Fruit fly (Drosophila melanogaster) whole organism, prepupa: Measurements from ENCODE around the gene osk.

ENCODE experiments used
- Blimp-1 ChIP-seq: fragments of 200-800 bp; sonication (Bioruptor generic); optimal IDR thresholded peaks from 3 replicates; lab custom pipeline; 2017; ENCODE audit warnings: missing biosample characterization, missing genetic modification characterization, mild to moderate bottlenecking, moderate library complexity, missing genetic modification reagents
- CG10631 ChIP-seq: fragments of 200-800 bp; sonication (Bioruptor generic); optimal IDR thresholded peaks from 2 replicates; lab custom pipeline; 2016; ENCODE audit warnings: missing biosample characterization, missing genetic modification characterization
- CG11762 ChIP-seq: fragments of 200-800 bp; sonication (Bioruptor generic); optimal IDR thresholded peaks from 3 replicates; lab custom pipeline; 2016; ENCODE audit warnings: missing biosample characterization, missing genetic modification characterization; ENCODE audit not compliant: insufficient read depth
- CG11902 ChIP-seq: fragments of 200-800 bp; sonication (Bioruptor generic); optimal IDR thresholded peaks from 3 replicates; lab custom pipeline; 2016; ENCODE audit warnings: missing biosample characterization, missing genetic modification characterization
- CG15336 ChIP-seq: fragments of 200-800 bp; sonication (Bioruptor generic); IDR thresholded peaks from 2 replicates; pipeline ENCODE4 v1.3.6; 2022; ENCODE audit warnings: missing biosample characterization, missing genetic modification characterization
- CG3032 ChIP-seq: fragments of 200-800 bp; optimal IDR thresholded peaks from 2 replicates; lab custom pipeline; 2019; ENCODE audit warnings: missing biosample characterization, mild to moderate bottlenecking, missing genetic modification characterization, moderate library complexity
- CG32006 ChIP-seq: fragments of 200-800 bp; sonication (Bioruptor generic); optimal IDR thresholded peaks from 3 replicates; lab custom pipeline; 2017; ENCODE audit warnings: missing biosample characterization, mild to moderate bottlenecking, missing genetic modification characterization
- CG34406 ChIP-seq: fragments of 200-800 bp; sonication (Bioruptor generic); optimal IDR thresholded peaks from 3 replicates; lab custom pipeline; 2016; ENCODE audit warnings: missing biosample characterization, missing genetic modification characterization
- CG3919 ChIP-seq: fragments of 200-800 bp; sonication (Bioruptor generic); optimal IDR thresholded peaks from 3 replicates; lab custom pipeline; 2016; ENCODE audit warnings: missing biosample characterization, missing genetic modification characterization
- CG6163 ChIP-seq: fragments of 200-800 bp; sonication (Bioruptor generic); IDR thresholded peaks from 3 replicates; pipeline ENCODE4 v1.3.6; 2022; ENCODE audit warnings: missing biosample characterization, missing genetic modification characterization
- CG6276 ChIP-seq: fragments of 200-800 bp; sonication (Bioruptor generic); optimal IDR thresholded peaks from 2 replicates; lab custom pipeline; 2017; ENCODE audit warnings: missing biosample characterization, mild to moderate bottlenecking, missing genetic modification characterization
- CG6792 ChIP-seq: fragments of 200-800 bp; sonication (Bioruptor generic); optimal IDR thresholded peaks from 3 replicates; lab custom pipeline; 2016; ENCODE audit warnings: missing biosample characterization, missing genetic modification characterization
- CG6808 ChIP-seq: fragments of 200-800 bp; sonication (Bioruptor generic); optimal IDR thresholded peaks from 3 replicates; lab custom pipeline; 2017; ENCODE audit warnings: missing biosample characterization, missing genetic modification characterization, mild to moderate bottlenecking, moderate library complexity, missing genetic modification reagents
- CG6854 ChIP-seq: fragments of 200-800 bp; sonication (Bioruptor generic); optimal IDR thresholded peaks from 2 replicates; lab custom pipeline; 2017; ENCODE audit warnings: missing biosample characterization, mild to moderate bottlenecking, missing genetic modification characterization
- CG7368 ChIP-seq: fragments of 200-800 bp; sonication (Bioruptor generic); optimal IDR thresholded peaks from 3 replicates; lab custom pipeline; 2016; ENCODE audit warnings: missing biosample characterization, missing genetic modification characterization
- CG8119 ChIP-seq: fragments of 200-800 bp; sonication (Bioruptor generic); IDR thresholded peaks from 3 replicates; pipeline ENCODE4 v1.3.6; 2022; ENCODE audit warnings: missing biosample characterization, missing genetic modification characterization
- CG8319 ChIP-seq: fragments of 200-800 bp; sonication (Bioruptor generic); optimal IDR thresholded peaks from 3 replicates; lab custom pipeline; 2016; ENCODE audit warnings: missing biosample characterization, missing genetic modification characterization
- CG8632 ChIP-seq: fragments of 200-800 bp; sonication (Bioruptor generic); optimal IDR thresholded peaks from 3 replicates; lab custom pipeline; 2016; ENCODE audit warnings: missing biosample characterization, missing genetic modification characterization
- CG9139 ChIP-seq: fragments of 200-800 bp; sonication (Bioruptor generic); optimal IDR thresholded peaks from 3 replicates; lab custom pipeline; 2017; ENCODE audit warnings: missing biosample characterization, mild to moderate bottlenecking, missing genetic modification characterization
- Eip78C ChIP-seq: fragments of 200-800 bp; sonication (Bioruptor generic); peaks from one replicate; lab custom pipeline; 2016; ENCODE audit warnings: missing biosample characterization, missing genetic modification characterization
- Ets21C ChIP-seq: fragments of 200-800 bp; sonication (Bioruptor generic); optimal IDR thresholded peaks from 3 replicates; lab custom pipeline; 2016; ENCODE audit warnings: missing biosample characterization, missing genetic modification characterization
- Gug ChIP-seq: fragments of 200-800 bp; sonication (Bioruptor generic); IDR thresholded peaks from 2 replicates; pipeline ENCODE4 v1.3.6; 2022; ENCODE audit warnings: missing biosample characterization, missing genetic modification characterization
- Hr39 ChIP-seq: fragments of 200-800 bp; sonication (Bioruptor generic); optimal IDR thresholded peaks from 2 replicates; lab custom pipeline; 2016; ENCODE audit warnings: missing biosample characterization, missing genetic modification characterization
- Hr4 ChIP-seq: fragments of 200-800 bp; sonication (Bioruptor generic); optimal IDR thresholded peaks from 3 replicates; lab custom pipeline; 2016; ENCODE audit warnings: missing biosample characterization, missing genetic modification characterization
- Met ChIP-seq: fragments of 200-800 bp; sonication (Bioruptor generic); optimal IDR thresholded peaks from 3 replicates; lab custom pipeline; 2016; ENCODE audit warnings: missing biosample characterization, missing genetic modification characterization
- OdsH ChIP-seq: fragments of 200-800 bp; sonication (Bioruptor generic); optimal IDR thresholded peaks from 3 replicates; lab custom pipeline; 2016; ENCODE audit warnings: missing biosample characterization, missing genetic modification characterization
- Smox ChIP-seq: fragments of 200-800 bp; sonication (Bioruptor generic); optimal IDR thresholded peaks from 3 replicates; lab custom pipeline; 2016; ENCODE audit warnings: missing biosample characterization, missing genetic modification characterization
- Sox102F ChIP-seq: fragments of 200-800 bp; sonication (Bioruptor generic); optimal IDR thresholded peaks from 2 replicates; lab custom pipeline; 2016; ENCODE audit warnings: missing biosample characterization, mild to moderate bottlenecking, missing genetic modification characterization
- Sox14 ChIP-seq: fragments of 200-800 bp; sonication (Bioruptor generic); optimal IDR thresholded peaks from 3 replicates; lab custom pipeline; 2016; ENCODE audit warnings: missing biosample characterization, missing genetic modification characterization
- Sox15 ChIP-seq: fragments of 200-800 bp; sonication (Bioruptor generic); optimal IDR thresholded peaks from 3 replicates; lab custom pipeline; 2016; ENCODE audit warnings: missing biosample characterization, missing genetic modification characterization
- achi ChIP-seq: fragments of 200-800 bp; sonication (Bioruptor generic); optimal IDR thresholded peaks from 3 replicates; lab custom pipeline; 2016; ENCODE audit warnings: missing biosample characterization, missing genetic modification characterization
- acj6 ChIP-seq: fragments of 200-800 bp; sonication (Bioruptor generic); optimal IDR thresholded peaks from 3 replicates; lab custom pipeline; 2016; ENCODE audit warnings: missing biosample characterization, missing genetic modification characterization
- cyc ChIP-seq: fragments of 200-800 bp; sonication (Bioruptor generic); optimal IDR thresholded peaks from 3 replicates; lab custom pipeline; 2016; ENCODE audit warnings: missing biosample characterization, missing genetic modification characterization
- dac ChIP-seq: fragments of 200-800 bp; sonication (Bioruptor generic); optimal IDR thresholded peaks from 2 replicates; lab custom pipeline; 2017; ENCODE audit warnings: missing biosample characterization, mild to moderate bottlenecking, missing genetic modification characterization
- dsx ChIP-seq: fragments of 200-800 bp; optimal IDR thresholded peaks from 3 replicates; lab custom pipeline; 2019; ENCODE audit warnings: missing biosample characterization, mild to moderate bottlenecking, missing genetic modification characterization, moderate library complexity; ENCODE audit not compliant: poor library complexity, severe bottlenecking
- eg ChIP-seq: fragments of 200-800 bp; sonication (Bioruptor generic); IDR thresholded peaks from 3 replicates; pipeline ENCODE4 v1.3.6; 2022; ENCODE audit warnings: missing biosample characterization, missing genetic modification characterization
- esn ChIP-seq: fragments of 200-800 bp; sonication (Bioruptor generic); optimal IDR thresholded peaks from 2 replicates; lab custom pipeline; 2016; ENCODE audit warnings: missing biosample characterization, mild to moderate bottlenecking, missing genetic modification characterization, moderate library complexity
- fkh ChIP-seq: fragments of 200-800 bp; sonication (Bioruptor generic); optimal IDR thresholded peaks from 3 replicates; lab custom pipeline; 2017; ENCODE audit warnings: missing biosample characterization, mild to moderate bottlenecking, missing genetic modification characterization, moderate library complexity
- lz ChIP-seq: fragments of 200-800 bp; sonication (Bioruptor generic); optimal IDR thresholded peaks from 3 replicates; lab custom pipeline; 2016; ENCODE audit warnings: missing biosample characterization, missing genetic modification characterization
- net ChIP-seq: fragments of 200-800 bp; sonication (Bioruptor generic); optimal IDR thresholded peaks from 3 replicates; lab custom pipeline; 2016; ENCODE audit warnings: missing biosample characterization, missing genetic modification characterization
- pdm3 ChIP-seq: fragments of 200-800 bp; sonication (Bioruptor generic); optimal IDR thresholded peaks from 3 replicates; lab custom pipeline; 2016; ENCODE audit warnings: missing biosample characterization, missing genetic modification characterization
- salr ChIP-seq, 2 experiments: fragments of 200-800 bp; sonication (Bioruptor generic); optimal IDR thresholded peaks; 3 replicates each; lab custom pipeline; 2016 to 2018; ENCODE audit warnings: missing biosample characterization in 2 of 2, missing genetic modification characterization in 2 of 2, mild to moderate bottlenecking in 1 of 2
- spab ChIP-seq: fragments of 200-800 bp; sonication (Bioruptor generic); optimal IDR thresholded peaks from 2 replicates; lab custom pipeline; 2017; ENCODE audit warnings: missing biosample characterization, mild to moderate bottlenecking, missing genetic modification characterization, missing genetic modification reagents
- svp ChIP-seq: fragments of 200-800 bp; sonication (Bioruptor generic); peaks from one replicate; lab custom pipeline; 2016; ENCODE audit warnings: missing biosample characterization, missing genetic modification characterization
- vri ChIP-seq: fragments of 200-800 bp; sonication (Bioruptor generic); optimal IDR thresholded peaks from 3 replicates; lab custom pipeline; 2016; ENCODE audit warnings: missing biosample characterization, mild to moderate bottlenecking, missing genetic modification characterization

osk gene

DNA sequence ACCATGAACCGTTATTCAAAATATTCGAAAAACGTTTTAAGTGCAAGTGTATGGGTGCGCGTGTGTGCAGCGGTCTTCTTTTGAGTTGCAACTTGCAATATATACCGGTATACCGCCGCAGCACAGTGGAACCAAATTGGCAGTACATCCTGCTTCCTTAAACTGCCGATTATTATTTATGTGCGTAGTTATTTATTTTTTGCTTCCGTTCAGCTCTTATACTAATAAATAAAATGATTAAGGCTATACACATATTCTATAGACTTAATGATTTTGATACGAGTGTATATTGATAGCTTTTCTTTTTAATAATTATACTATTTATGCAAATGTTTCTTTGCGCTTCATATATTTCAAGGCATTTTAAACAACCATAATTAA, 35.0 kb downstream of the osk start:
- TF ChIP-seq CG8319 (no peak), salr (GFP tag; optimal IDR thresholded peaks at IDR 0.05; lab: Kevin White, UChicago) (no peak), dac (GFP tag; lab: Kevin White, UChicago) (no peak), CG8119 (GFP tag; lab: Robert Waterston, UW) (no peak), CG6792 (GFP tag; lab: Kevin White, UChicago) (no peak), esn (GFP tag; lab: Kevin White, UChicago) (peak; percentile 46), Sox14 (GFP tag; lab: Kevin White, UChicago) (no peak), Eip78C (peak; percentile 75), achi (GFP tag; lab: Kevin White, UChicago) (no peak), eg (GFP tag; lab: Robert Waterston, UW) (no peak), svp (GFP tag; lab: Kevin White, UChicago) (peak; percentile 76), CG6808 (no peak), CG3032 (tag; lab: Kevin White, UChicago) (no peak), CG6163 (GFP tag; lab: Robert Waterston, UW) (peak; percentile 34; the same call in 1 of the 3 replicates), CG34406 (GFP tag; lab: Kevin White, UChicago) (no peak), Hr4 (GFP tag; lab: Kevin White, UChicago) (peak; percentile 13), vri (no peak), Blimp-1 (no peak), acj6 (GFP tag; lab: Kevin White, UChicago) (peak; percentile 13), CG15336 (GFP tag; lab: Robert Waterston, UW) (no peak), Smox (GFP tag; lab: Kevin White, UChicago) (peak; percentile 41), OdsH (peak; percentile 20), Met (GFP tag; lab: Kevin White, UChicago) (peak; percentile 57), spab (GFP tag; lab: Kevin White, UChicago) (no peak), CG10631 (no peak), CG7368 (GFP tag; lab: Kevin White, UChicago) (no peak), Ets21C (GFP tag; lab: Kevin White, UChicago) (no peak), lz (GFP tag; lab: Kevin White, UChicago) (peak; percentile 10), pdm3 (GFP tag; lab: Kevin White, UChicago) (peak; percentile 15), CG6276 (GFP tag; lab: Kevin White, UChicago) (no peak), Sox15 (GFP tag; lab: Kevin White, UChicago) (no peak), Sox102F (GFP tag; lab: Kevin White, UChicago) (peak; percentile 28), net (GFP tag; lab: Kevin White, UChicago) (no peak), dsx (GFP tag; lab: Kevin White, UChicago) (no peak), CG8632 (peak; percentile 5), fkh (no peak), Hr39 (peak; percentile 21), cyc (no peak), CG32006 (GFP tag; lab: Kevin White, UChicago) (peak; percentile 50)

DNA sequence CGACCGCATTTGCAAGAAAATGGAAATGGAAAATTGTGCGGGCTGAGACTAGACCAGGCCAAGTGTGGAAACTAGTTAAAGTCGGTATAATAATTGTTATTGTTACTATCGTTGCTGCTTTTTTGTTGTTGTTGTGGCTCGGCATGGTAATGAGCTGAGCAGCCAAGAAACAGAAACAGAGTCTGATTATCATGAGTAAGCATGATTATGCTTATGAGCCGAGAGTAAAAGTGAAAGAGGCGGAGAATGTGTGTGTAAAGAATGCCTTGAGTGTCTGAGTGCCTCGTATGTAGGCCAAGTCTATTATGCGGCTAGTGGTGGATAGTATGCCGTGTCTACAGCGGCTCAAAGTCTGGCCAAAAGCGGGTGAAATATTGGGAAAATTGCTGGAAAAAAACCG, 35.8 kb downstream of the osk start:
- no peak for TF ChIP-seq CG9139
- TF ChIP-seq CG6163 (GFP tag; lab: Robert Waterston, UW): no peak
- no peak for TF ChIP-seq CG11902 (GFP tag; lab: Kevin White, UChicago)
- TF ChIP-seq lz (GFP tag; lab: Kevin White, UChicago): no peak
- TF ChIP-seq CG8119 (GFP tag; lab: Robert Waterston, UW): no peak
- TF ChIP-seq CG6854 (GFP tag; lab: Kevin White, UChicago): no peak
- no peak for TF ChIP-seq CG11762
- no peak for TF ChIP-seq CG8632
- TF ChIP-seq CG3919 (GFP tag; lab: Kevin White, UChicago): no peak
- no peak for TF ChIP-seq CG3032 (tag; lab: Kevin White, UChicago)
- TF ChIP-seq Hr4 (GFP tag; lab: Kevin White, UChicago): no peak
- no peak for TF ChIP-seq esn (GFP tag; lab: Kevin White, UChicago)
- TF ChIP-seq Sox15 (GFP tag; lab: Kevin White, UChicago): no peak
- no peak for TF ChIP-seq Eip78C
- no peak for TF ChIP-seq Gug (GFP tag; lab: Robert Waterston, UW)
